Worm (Caenorhabditis elegans) whole organism, L4/young adult: ENCODE results near the gene Y55F3BR.2.

Experiments used
- dao-5 ChIP-seq: sonication (generic microtip); optimal IDR thresholded peaks from 2 replicates; lab custom pipeline; 2016; ENCODE audit warnings: missing genotype, missing genetic modification characterization, moderate library complexity, missing compliant biosample characterization
- him-1 ChIP-seq: sonication (generic microtip); optimal IDR thresholded peaks from 2 replicates; lab custom pipeline; 2016; ENCODE audit warnings: missing genotype, missing genetic modification reagents, missing genetic modification characterization, missing compliant biosample characterization

- TF ChIP-seq him-1 (tag; lab: Kevin White, UChicago): no peak
- no peak for TF ChIP-seq dao-5
These were observed 56.1 kb downstream of the Y55F3BR.2 start for ce11 chrIV:914856-915255.
